Worm (Caenorhabditis elegans): ENCODE data around the gene F58F9.6.
A peak's percentile ranks its signal among the peaks of the same experiment; 100 is the strongest.

Gene F58F9.6

DNA sequence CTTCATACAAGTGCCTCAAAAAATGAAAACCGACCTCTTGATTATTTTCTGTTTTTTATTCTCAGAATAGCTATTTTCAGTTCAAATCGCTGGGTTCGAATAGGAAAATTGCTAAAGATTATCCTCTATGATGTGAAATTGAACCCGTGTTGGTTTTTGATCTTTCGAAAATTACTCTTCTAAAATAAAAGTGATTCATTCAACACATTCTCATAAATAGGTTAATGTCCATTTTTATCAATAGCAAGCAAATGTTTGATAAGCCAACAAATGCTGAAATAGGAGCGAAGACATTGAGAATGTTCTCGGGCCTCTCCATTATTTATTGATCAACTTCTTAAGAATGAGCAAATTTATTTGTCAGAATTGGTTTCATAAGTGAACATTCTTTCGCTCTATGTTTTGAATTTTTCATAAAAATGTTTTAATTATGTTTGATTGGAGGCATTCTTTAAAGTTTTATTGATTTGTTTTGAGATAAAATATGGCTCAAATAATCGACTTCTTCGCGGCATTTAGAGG lies 4.6 kb downstream of the F58F9.6 start, which contains the start of gene F58F9.3:
Gene F58F9.3 (plus strand): TSS at position 472 of the 522 bp plus-strand sequence.
- no peak for TF ChIP-seq K12H6.12 (tag; optimal IDR thresholded peaks at IDR 0.05)
- peak; percentile 37 for TF ChIP-seq nhr-80 (tag; optimal IDR thresholded peaks at IDR 0.05)

DNA sequence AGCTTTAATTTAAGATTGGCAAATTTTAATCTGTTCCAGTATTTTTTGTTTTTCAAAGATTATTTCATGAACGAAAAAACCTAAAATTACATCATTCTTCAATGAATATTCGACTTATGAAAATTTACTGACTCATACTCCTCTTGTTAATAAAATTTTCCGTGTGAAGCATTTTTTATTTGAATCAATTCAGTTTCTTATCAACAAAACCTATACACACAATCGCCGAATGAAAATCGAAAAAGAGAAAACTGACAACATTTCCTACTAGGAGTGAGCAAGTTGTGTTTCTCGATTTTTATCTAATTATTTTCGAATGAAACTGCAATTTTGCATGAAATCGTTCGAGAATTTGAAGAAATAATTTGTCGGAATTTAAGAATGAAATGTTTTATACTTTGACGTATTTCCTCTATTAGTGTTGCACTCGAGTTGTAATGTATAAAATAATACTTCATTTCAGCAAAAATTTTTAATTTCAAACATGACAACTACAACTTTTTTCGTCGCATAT lies 6.8 kb downstream of the F58F9.6 start, which contains the start of gene F58F9.4:
Gene F58F9.4 (plus strand): TSS at position 464 of the 514 bp plus-strand sequence.
- TF ChIP-seq lsl-1 (GFP tag; optimal IDR thresholded peaks at IDR 0.05) (no peak), nhr-80 (tag; optimal IDR thresholded peaks at IDR 0.05) (peak; percentile 37)

DNA sequence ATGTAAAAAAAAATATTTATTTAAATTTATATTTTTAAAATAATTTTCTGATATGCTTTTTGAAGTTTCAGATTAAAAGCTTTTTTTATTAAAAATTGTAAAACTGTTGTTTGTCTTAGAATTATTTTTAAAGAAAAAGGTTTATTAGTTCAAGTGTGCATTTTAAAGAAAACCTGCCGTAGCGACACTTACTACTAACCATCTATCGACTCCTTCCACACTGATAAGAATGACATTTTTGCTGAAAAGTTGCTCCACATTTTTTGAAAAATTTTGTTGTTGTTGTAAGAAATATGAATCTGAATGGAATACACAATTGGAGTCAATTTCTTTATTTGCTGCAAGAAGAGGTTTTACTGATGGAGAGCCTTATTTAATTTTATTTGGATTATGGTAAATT lies 9.4 kb downstream of the F58F9.6 start, which contains the start of gene C49A9.1:
Gene C49A9.1 (plus strand): TSS at position 217 of the 400 bp plus-strand sequence.
- TF ChIP-seq lag-1 (GFP tag; IDR thresholded peaks at IDR 0.05) (no peak), nhr-80 (tag; optimal IDR thresholded peaks at IDR 0.05) (peak; percentile 19)

ce11 chrIV:6225143-6225542 lies 12.3 kb downstream of the F58F9.6 start, which contains the start of gene C49A9.2:
Gene C49A9.2, plus strand, starts transcription at chrIV:6225443.
- no peak for TF ChIP-seq atf-7 (tag; optimal IDR thresholded peaks at IDR 0.05)
- TF ChIP-seq nhr-80 (tag; optimal IDR thresholded peaks at IDR 0.05): peak; percentile 38

- TF ChIP-seq let-526 (GFP tag; IDR thresholded peaks at IDR 0.05) (no peak), nhr-80 (tag; optimal IDR thresholded peaks at IDR 0.05) (peak; percentile 64)
Observed at ce11 chrIV:6221878-6222277, 15.5 kb downstream of the F58F9.6 start, which contains the start of gene C49A9.3. Gene C49A9.3, plus strand, starts transcription at chrIV:6222089.

DNA sequence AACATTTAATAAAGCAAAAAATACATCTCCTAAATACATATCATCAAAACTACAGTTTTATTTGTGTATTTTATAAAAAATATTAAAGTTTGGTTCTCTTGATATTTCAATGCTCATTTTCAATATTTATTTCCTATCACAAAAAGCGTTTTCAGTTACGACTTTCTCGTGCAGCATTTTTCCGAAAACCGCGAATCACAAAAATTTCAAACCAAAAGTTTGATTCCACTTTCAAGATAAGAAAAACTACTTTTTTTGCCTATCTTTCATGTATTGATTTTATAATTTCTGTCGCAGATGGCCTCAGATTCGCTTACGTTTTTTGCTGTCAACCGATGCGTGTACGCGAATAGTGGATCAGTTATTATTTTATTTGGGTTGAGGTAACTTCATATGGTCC lies 18.0 kb downstream of the F58F9.6 start, which contains the start of gene C49A9.4:
Gene C49A9.4 (plus strand): TSS at position 265 of the 400 bp plus-strand sequence.
- TF ChIP-seq nhr-80 (tag; optimal IDR thresholded peaks at IDR 0.05) (peak; percentile 58), ztf-22 (GFP tag; optimal IDR thresholded peaks at IDR 0.05) (no peak), tbx-9 (tag; optimal IDR thresholded peaks at IDR 0.05; ENCODE audit: borderline replicate concordance) (no peak)

DNA sequence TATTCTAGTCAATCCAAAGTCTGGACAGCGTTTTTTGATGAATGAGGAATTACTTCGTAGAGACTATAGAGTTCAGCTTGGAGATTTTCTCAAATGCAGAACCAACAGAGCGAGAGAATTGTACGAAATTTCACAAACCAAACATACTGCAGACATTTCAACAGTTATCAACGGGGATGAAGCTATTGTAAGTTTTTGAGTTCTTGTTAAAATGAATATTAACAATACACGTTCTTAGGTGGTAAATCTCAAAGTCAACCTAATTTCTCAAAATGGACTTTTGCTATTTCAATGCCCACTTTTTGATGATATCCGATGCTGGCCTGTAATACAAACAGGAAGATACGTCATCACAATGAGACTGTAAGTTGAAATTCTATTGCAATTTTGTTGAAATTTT lies 19.9 kb downstream of the F58F9.6 start:
- no peak for TF ChIP-seq ztf-22 (GFP tag; optimal IDR thresholded peaks at IDR 0.05)
- no peak for TF ChIP-seq snpc-1.1 (tag; optimal IDR thresholded peaks at IDR 0.05; ENCODE audit: insufficient read depth)
- TF ChIP-seq dpff-1 (tag; optimal IDR thresholded peaks at IDR 0.05): no peak
- no peak for TF ChIP-seq chd-7 (tag; optimal IDR thresholded peaks at IDR 0.05)
- TF ChIP-seq unc-130 (GFP tag; optimal IDR thresholded peaks at IDR 0.05): no peak
- no peak for TF ChIP-seq nfyb-1 (GFP tag; IDR thresholded peaks at IDR 0.05)

- TF ChIP-seq nhr-80 (tag; optimal IDR thresholded peaks at IDR 0.05) (peak; percentile 40), tlf-1 (GFP tag; optimal IDR thresholded peaks at IDR 0.05) (no peak), T26A5.8 (tag; optimal IDR thresholded peaks at IDR 0.05) (no peak), ceh-79 (tag; optimal IDR thresholded peaks at IDR 0.05) (no peak)
Observed at ce11 chrIV:6217066-6217465, 20.3 kb downstream of the F58F9.6 start, which contains the start of gene C49A9.9. Gene C49A9.9, plus strand, starts transcription at chrIV:6217372.

DNA sequence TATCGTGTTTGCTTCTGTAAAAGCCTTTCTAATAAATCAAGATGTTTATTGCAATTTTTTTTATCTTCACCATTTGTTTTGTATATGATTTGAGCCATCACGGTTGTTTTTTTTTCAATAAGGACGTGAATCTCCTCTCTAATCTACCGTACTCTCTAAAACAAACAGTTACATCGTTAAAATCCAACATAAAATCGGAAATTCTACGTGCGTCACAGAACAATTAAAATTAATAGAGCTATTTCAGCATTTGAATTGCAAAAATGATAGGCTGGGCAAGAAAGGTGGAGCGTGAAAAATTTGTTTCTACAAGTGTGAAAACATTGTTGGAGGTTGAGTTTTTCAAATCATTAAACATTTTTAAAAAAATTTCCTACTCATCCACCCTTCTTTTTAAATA lies 24.0 kb downstream of the F58F9.6 start, which contains the start of gene C49A9.5:
Gene C49A9.5 (plus strand): TSS at position 271 of the 400 bp plus-strand sequence.
- TF ChIP-seq madf-8 (GFP tag; conservative IDR thresholded peaks at IDR 0.05): no peak

DNA sequence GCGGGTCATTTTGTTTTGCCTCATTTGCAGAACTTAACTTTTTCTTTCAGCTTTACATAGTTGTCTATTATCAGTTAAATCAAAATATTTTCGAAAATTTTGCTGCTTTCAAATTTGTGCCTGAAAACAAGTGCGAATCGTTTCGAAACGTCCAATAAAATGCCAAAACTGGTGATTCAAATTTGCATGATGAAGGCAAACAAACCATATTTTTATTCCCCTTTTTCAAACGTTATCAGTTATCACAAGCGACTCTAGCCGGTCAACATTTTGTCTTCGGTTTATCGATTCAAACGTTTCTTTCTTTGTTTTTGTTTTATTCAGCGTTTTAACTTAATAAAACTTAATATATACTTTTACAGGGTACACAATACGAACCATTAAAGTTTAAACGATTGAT lies 26.8 kb downstream of the F58F9.6 start, which contains the start of the genes ugt-24 and C49A9.6:
Gene ugt-24 (minus strand): TSS at position 147 of the 400 bp plus-strand sequence.
Gene C49A9.6 (plus strand): TSS at position 363 of the 400 bp plus-strand sequence.
- TF ChIP-seq B0336.3 (GFP tag; IDR thresholded peaks at IDR 0.05): no peak
- TF ChIP-seq akir-1 (GFP tag; optimal IDR thresholded peaks at IDR 0.05): no peak
- TF ChIP-seq ztf-28 (GFP tag; IDR thresholded peaks at IDR 0.05): no peak
- no peak for TF ChIP-seq hlh-26 (GFP tag; conservative IDR thresholded peaks at IDR 0.05)
- no peak for TF ChIP-seq cebp-1 (GFP tag; IDR thresholded peaks at IDR 0.05)
- peak; percentile 6 for TF ChIP-seq cebp-1 (tag; optimal IDR thresholded peaks at IDR 0.05)
- TF ChIP-seq mel-28 (tag; optimal IDR thresholded peaks at IDR 0.05; ENCODE audit: borderline replicate concordance): no peak
- TF ChIP-seq attf-6 (GFP tag; IDR thresholded peaks at IDR 0.05): no peak
- TF ChIP-seq madf-10 (tag; optimal IDR thresholded peaks at IDR 0.05): no peak
- no peak for TF ChIP-seq F22D6.2 (tag; optimal IDR thresholded peaks at IDR 0.05)
- TF ChIP-seq B0035.1 (tag; optimal IDR thresholded peaks at IDR 0.05): no peak
- TF ChIP-seq nhr-80 (tag; optimal IDR thresholded peaks at IDR 0.05): peak; percentile 69
- TF ChIP-seq egl-18 (GFP tag; IDR thresholded peaks at IDR 0.05): no peak
- TF ChIP-seq mes-4 (tag; optimal IDR thresholded peaks at IDR 0.05): no peak

Data from whole organism, young adult.